Fruit fly (Drosophila melanogaster): ENCODE results near the gene CG7988.

- no peak for TF ChIP-seq ttk (optimal IDR thresholded peaks at IDR 0.05)
- no peak for TF ChIP-seq psq (optimal IDR thresholded peaks at IDR 0.05)
Observed at dm6 chr3R:18228713-18229222, 8.4 kb downstream of the CG7988 start.

Measured in Kc167 (cell line).